Fruit fly (Drosophila melanogaster): ENCODE measurements around the gene CG2310.

Gene CG2310

DNA sequence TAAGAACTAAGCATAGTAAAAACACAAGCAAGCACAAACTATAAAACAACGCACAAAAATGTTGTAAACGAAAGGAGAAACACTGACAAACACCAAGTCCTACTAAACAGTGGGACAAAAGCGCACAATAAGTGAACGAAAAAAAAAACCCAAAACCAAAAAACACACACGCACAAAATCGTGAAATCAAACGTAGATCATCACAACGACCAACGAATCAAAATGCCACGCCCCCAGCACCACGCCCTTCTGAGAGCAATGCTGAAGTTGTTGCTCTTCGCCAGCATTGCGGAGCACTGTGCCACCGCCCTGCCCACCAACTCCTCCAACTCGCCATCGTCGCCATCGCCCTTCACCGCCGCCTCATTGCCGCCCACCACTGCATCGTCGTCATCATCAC lies 31.5 kb downstream of the CG2310 start (continued):
- peak; percentile 34; the same call in 1 of the 3 replicates for TF ChIP-seq row (GFP tag; IDR thresholded peaks at IDR 0.05)
- no peak for TF ChIP-seq Scr (GFP tag; IDR thresholded peaks at IDR 0.05; ENCODE audit: partially characterized antibody)
- TF ChIP-seq BtbVII (GFP tag; optimal IDR thresholded peaks at IDR 0.05) = no peak
- TF ChIP-seq ara (GFP tag; IDR thresholded peaks at IDR 0.05) = no peak
- TF ChIP-seq CG14710 (tag; optimal IDR thresholded peaks at IDR 0.05) = no peak
- TF ChIP-seq usp (GFP tag; optimal IDR thresholded peaks at IDR 0.05) = no peak
- TF ChIP-seq Sox102F (GFP tag; optimal IDR thresholded peaks at IDR 0.05) = no peak
- no peak for TF ChIP-seq nau (GFP tag; optimal IDR thresholded peaks at IDR 0.05)
- no peak for TF ChIP-seq CG1603 (tag; optimal IDR thresholded peaks at IDR 0.05)
- no peak for TF ChIP-seq pros (GFP tag; optimal IDR thresholded peaks at IDR 0.05)
- TF ChIP-seq Kr (GFP tag; optimal IDR thresholded peaks at IDR 0.05) = no peak
- TF ChIP-seq fru (optimal IDR thresholded peaks at IDR 0.05) = no peak
- TF ChIP-seq CG4854 (GFP tag; optimal IDR thresholded peaks at IDR 0.05) = no peak
- TF ChIP-seq da (GFP tag; optimal IDR thresholded peaks at IDR 0.05) = no peak
- no peak for TF ChIP-seq fd3F (GFP tag; optimal IDR thresholded peaks at IDR 0.05)
- TF ChIP-seq trem (tag; optimal IDR thresholded peaks at IDR 0.05) = no peak
- TF ChIP-seq tio (GFP tag; optimal IDR thresholded peaks at IDR 0.05) = no peak
- TF ChIP-seq pho (GFP tag; optimal IDR thresholded peaks at IDR 0.05) = no peak
- 0 out of 3 replicates have a peak, but pooled peaks have one; percentile 12 for TF ChIP-seq CG6791 (GFP tag; IDR thresholded peaks at IDR 0.05; ENCODE audit: partially characterized antibody)
- TF ChIP-seq CG34376 (GFP tag; optimal IDR thresholded peaks at IDR 0.05) = no peak
- TF ChIP-seq CG16815 (GFP tag; optimal IDR thresholded peaks at IDR 0.05) = no peak
- no peak for TF ChIP-seq CG12942 (GFP tag; optimal IDR thresholded peaks at IDR 0.05)
- no peak for TF ChIP-seq eve (GFP tag; optimal IDR thresholded peaks at IDR 0.05)
- TF ChIP-seq fd64A (GFP tag; optimal IDR thresholded peaks at IDR 0.05) = no peak
- TF ChIP-seq az2 (GFP tag; optimal IDR thresholded peaks at IDR 0.05) = no peak
- TF ChIP-seq CG10147 (GFP tag; optimal IDR thresholded peaks at IDR 0.05) = no peak
- TF ChIP-seq slbo (GFP tag; IDR thresholded peaks at IDR 0.05) = peak; percentile 21; the same call in 1 of the 2 replicates
- TF ChIP-seq TFAM (GFP tag; optimal IDR thresholded peaks at IDR 0.05) = no peak
- no peak for TF ChIP-seq ewg (GFP tag; optimal IDR thresholded peaks at IDR 0.05)
- TF ChIP-seq kni (GFP tag; optimal IDR thresholded peaks at IDR 0.05) = no peak
- peak; percentile 52; the same call in 1 of the 2 replicates for TF ChIP-seq Ada2b (GFP tag; IDR thresholded peaks at IDR 0.05)
- TF ChIP-seq E2f1 (GFP tag; IDR thresholded peaks at IDR 0.05) = no peak
- TF ChIP-seq sens-2 (GFP tag; IDR thresholded peaks at IDR 0.05) = no peak
- no peak for TF ChIP-seq CG18262 (tag; optimal IDR thresholded peaks at IDR 0.05)
- 0 out of 2 replicates have a peak, but pooled peaks have one; percentile 30 for TF ChIP-seq CG14441 (GFP tag; IDR thresholded peaks at IDR 0.05)
- no peak for TF ChIP-seq CG8281 (tag; optimal IDR thresholded peaks at IDR 0.05)
- no peak for TF ChIP-seq hth (optimal IDR thresholded peaks at IDR 0.05)
- no peak for TF ChIP-seq org-1 (GFP tag; optimal IDR thresholded peaks at IDR 0.05)
- TF ChIP-seq stc (GFP tag; IDR thresholded peaks at IDR 0.05) = 0 out of 2 replicates have a peak, but pooled peaks have one; percentile 33
- no peak for TF ChIP-seq shn (GFP tag; optimal IDR thresholded peaks at IDR 0.05)
- 0 out of 2 replicates have a peak, but pooled peaks have one; percentile 8 for TF ChIP-seq CG32532 (GFP tag; IDR thresholded peaks at IDR 0.05)
- TF ChIP-seq peb (GFP tag; IDR thresholded peaks at IDR 0.05) = no peak
- 0 out of 2 replicates have a peak, but pooled peaks have one; percentile 32 for TF ChIP-seq ranshi (GFP tag; IDR thresholded peaks at IDR 0.05)
- no peak for TF ChIP-seq CG4404 (GFP tag; IDR thresholded peaks at IDR 0.05)
- peak; percentile 48; the same call in 1 of the 3 replicates for TF ChIP-seq ci (GFP tag; IDR thresholded peaks at IDR 0.05)
- TF ChIP-seq Dp (GFP tag; optimal IDR thresholded peaks at IDR 0.05) = no peak
- no peak for TF ChIP-seq CG17361 (GFP tag; IDR thresholded peaks at IDR 0.05)
- TF ChIP-seq CG7786 (GFP tag; optimal IDR thresholded peaks at IDR 0.05) = no peak
- no peak for TF ChIP-seq Vsx1 (GFP tag; optimal IDR thresholded peaks at IDR 0.05)
- peak; percentile 28; the same call in 1 of the 2 replicates for TF ChIP-seq esg (GFP tag; conservative IDR thresholded peaks at IDR 0.05)
- no peak for TF ChIP-seq Bdp1 (GFP tag; optimal IDR thresholded peaks at IDR 0.05)
- TF ChIP-seq CG1024 (GFP tag; IDR thresholded peaks at IDR 0.05) = peak; percentile 23; the same call in 1 of the 2 replicates
